Worm (Caenorhabditis elegans) whole organism, dauer: ENCODE measurements around the gene F35A5.8.

Experiments used
- unc-62 ChIP-seq: sonication (generic microtip); optimal IDR thresholded peaks from 2 replicates; lab custom pipeline; 2017; ENCODE audit warnings: missing biosample characterization, missing genetic modification reagents, missing genetic modification characterization

F35A5.8 gene

ce11 chrX:3787431-3788076, 15.7 kb downstream of the F35A5.8 start, which contains the start of gene pmpl-1:
Gene pmpl-1 (plus strand): TSS chrX:3788026.
- TF ChIP-seq unc-62 (GFP tag; lab: Kevin White, UChicago), result no peak

- TF ChIP-seq unc-62 (GFP tag; lab: Kevin White, UChicago), result no peak
Measured at ce11 chrX:3785111-3785808, 18.0 kb downstream of the F35A5.8 start.

- TF ChIP-seq unc-62 (GFP tag; lab: Kevin White, UChicago), result no peak
Measured at ce11 chrX:3783659-3784058, 19.6 kb downstream of the F35A5.8 start.

- no peak for TF ChIP-seq unc-62 (GFP tag; lab: Kevin White, UChicago)
Measured at ce11 chrX:3781040-3781439, 22.2 kb downstream of the F35A5.8 start, which contains the start of gene marg-1. Gene marg-1 (minus strand): TSS chrX:3781140.

ce11 chrX:3773233-3773632, 30.0 kb downstream of the F35A5.8 start:
- no peak for TF ChIP-seq unc-62 (GFP tag; lab: Kevin White, UChicago)

ce11 chrX:3772405-3772804, 30.9 kb downstream of the F35A5.8 start, which contains the start of gene F47B7.2:
Gene F47B7.2 (plus strand): TSS chrX:3772762.
- no peak for TF ChIP-seq unc-62 (GFP tag; lab: Kevin White, UChicago)

ce11 chrX:3768717-3769116, 34.5 kb downstream of the F35A5.8 start, which contains the start of gene F47B7.5:
Gene F47B7.5 (minus strand): TSS chrX:3768817.
- no peak for TF ChIP-seq unc-62 (GFP tag; lab: Kevin White, UChicago)

- no peak for TF ChIP-seq unc-62 (GFP tag; lab: Kevin White, UChicago)
Measured at ce11 chrX:3766552-3766951, 36.7 kb downstream of the F35A5.8 start, which contains the start of gene F47B7.4. Gene F47B7.4 (minus strand): TSS chrX:3766652.

ce11 chrX:3764295-3764694, 39.0 kb downstream of the F35A5.8 start, which contains the start of gene F47B7.3:
Gene F47B7.3 (minus strand): TSS chrX:3764395.
- TF ChIP-seq unc-62 (GFP tag; lab: Kevin White, UChicago), result no peak

- TF ChIP-seq unc-62 (GFP tag; lab: Kevin White, UChicago), result no peak
Measured at ce11 chrX:3762410-3762809, 40.9 kb downstream of the F35A5.8 start, which contains the start of gene T14G12.11. Gene T14G12.11 (minus strand): TSS chrX:3762547.

ce11 chrX:3759820-3760219, 43.4 kb downstream of the F35A5.8 start:
- TF ChIP-seq unc-62 (GFP tag; lab: Kevin White, UChicago), result no peak

ce11 chrX:3759345-3759744, 43.9 kb downstream of the F35A5.8 start, which contains the start of gene T14G12.6:
Gene T14G12.6 (minus strand): TSS chrX:3759445.
- no peak for TF ChIP-seq unc-62 (GFP tag; lab: Kevin White, UChicago)

- no peak for TF ChIP-seq unc-62 (GFP tag; lab: Kevin White, UChicago)
Measured at ce11 chrX:3758399-3758798, 44.9 kb downstream of the F35A5.8 start, which contains the start of gene T14G12.12. Gene T14G12.12 (minus strand): TSS chrX:3758499.

ce11 chrX:3756238-3756637, 47.0 kb downstream of the F35A5.8 start:
- TF ChIP-seq unc-62 (GFP tag; lab: Kevin White, UChicago), result no peak

ce11 chrX:3755753-3756152, 47.5 kb downstream of the F35A5.8 start:
- TF ChIP-seq unc-62 (GFP tag; lab: Kevin White, UChicago), result no peak

- no peak for TF ChIP-seq unc-62 (GFP tag; lab: Kevin White, UChicago)
Measured at ce11 chrX:3752443-3752842, 50.8 kb downstream of the F35A5.8 start.
